Worm (Caenorhabditis elegans): ENCODE results near the gene mtp-18.

Gene mtp-18

ce11 chrX:6155436-6155835, 50.8 kb downstream of the mtp-18 start:
- TF ChIP-seq T22C8.4 (GFP tag; IDR thresholded peaks at IDR 0.05), result no peak
- no peak for TF ChIP-seq tab-1 (GFP tag; IDR thresholded peaks at IDR 0.05)
- TF ChIP-seq flt-1 (GFP tag; IDR thresholded peaks at IDR 0.05), result no peak
- TF ChIP-seq klf-2 (GFP tag; conservative IDR thresholded peaks at IDR 0.05), result no peak
- no peak for TF ChIP-seq cog-1 (tag; optimal IDR thresholded peaks at IDR 0.05)
- no peak for TF ChIP-seq med-1 (GFP tag; optimal IDR thresholded peaks at IDR 0.05; ENCODE audit: insufficient read depth)
- TF ChIP-seq ref-1 (GFP tag; conservative IDR thresholded peaks at IDR 0.05), result no peak
- TF ChIP-seq ztf-29 (GFP tag; IDR thresholded peaks at IDR 0.05), result no peak
- TF ChIP-seq ztf-23 (GFP tag; IDR thresholded peaks at IDR 0.05), result no peak
